Worm (Caenorhabditis elegans) whole organism, early embryonic: Measurements from ENCODE around the gene F56A8.8.

ENCODE experiments used
- F13C5.2 ChIP-seq: sonication (generic microtip); optimal IDR thresholded peaks from 2 replicates; lab custom pipeline; 2017; ENCODE audit warnings: mild to moderate bottlenecking, missing genetic modification characterization, inconsistent platforms, missing compliant biosample characterization
- ama-1 ChIP-seq: fragments of 150-350 bp; optimal IDR thresholded peaks from 2 replicates; lab custom pipeline; 2014

DNA sequence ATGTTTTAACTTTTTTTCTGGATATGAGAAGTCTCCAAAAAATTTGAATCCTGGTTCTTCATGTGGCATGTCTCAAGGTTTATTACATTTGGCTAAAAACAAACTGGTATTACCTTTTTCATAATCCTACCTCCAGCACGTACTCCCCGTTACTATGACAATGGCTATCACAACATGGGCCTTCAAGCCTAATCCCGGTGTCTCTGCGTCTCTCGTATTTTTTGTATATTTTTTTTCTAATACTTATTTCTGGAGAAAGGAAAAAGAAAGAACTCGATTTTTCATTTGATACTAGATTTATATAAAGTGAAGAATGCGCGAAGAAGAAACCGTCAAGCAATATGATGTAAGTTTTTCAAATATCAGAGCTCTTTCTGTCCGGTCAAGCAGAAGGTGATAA, 39.3 kb upstream of the F56A8.8 start, which contains the start of gene anoh-1:
- TF ChIP-seq ama-1 (no peak), F13C5.2 (tag; lab: Kevin White, UChicago) (no peak)
